Worm (Caenorhabditis elegans) whole organism, L1 larva: ENCODE results near the gene kvs-4.

Experiments
- aly-2 ChIP-seq: fragments of 150-350 bp; optimal IDR thresholded peaks from 2 replicates; lab custom pipeline; 2014; ENCODE audit warnings: missing biosample characterization, missing genetic modification characterization
- ama-1 ChIP-seq: fragments of 150-350 bp; optimal IDR thresholded peaks from 2 replicates; lab custom pipeline; 2014
- ets-5 ChIP-seq: fragments of 200-800 bp; sonication (Bioruptor generic); IDR thresholded peaks from 2 replicates; pipeline ENCODE4 v1.3.6; 2022; ENCODE audit warnings: missing genetic modification characterization, missing compliant biosample characterization
- nhr-237 ChIP-seq: fragments of 150-350 bp; optimal IDR thresholded peaks from 2 replicates; lab custom pipeline; 2014; ENCODE audit warnings: missing biosample characterization, missing genetic modification characterization
- nhr-76 ChIP-seq: sonication (generic microtip); optimal IDR thresholded peaks from 2 replicates; lab custom pipeline; 2017; ENCODE audit warnings: missing biosample characterization, missing genetic modification characterization
- snpc-4 ChIP-seq: fragments of 150-350 bp; optimal IDR thresholded peaks from 2 replicates; lab custom pipeline; 2014; ENCODE audit warnings: missing biosample characterization, missing genetic modification characterization
- unc-86 ChIP-seq: sonication (generic microtip); optimal IDR thresholded peaks from 2 replicates; lab custom pipeline; 2016; ENCODE audit warnings: missing genetic modification characterization, missing compliant biosample characterization

ce11 chrIII:11069265-11069664 lies 56.9 kb downstream of the kvs-4 start:
- TF ChIP-seq nhr-237 (tag; lab: Kevin White, UChicago) (no peak), ama-1 (lab: Kevin White, UChicago) (no peak), ets-5 (GFP tag; lab: Robert Waterston, UW) (no peak), nhr-76 (tag; lab: Kevin White, UChicago) (no peak), unc-86 (tag; lab: Kevin White, UChicago) (no peak), aly-2 (tag; lab: Kevin White, UChicago) (no peak), snpc-4 (no peak)
